Worm (Caenorhabditis elegans) whole organism, young adult: ENCODE results near the gene cnc-8.

ENCODE experiments used
- F23B12.7 ChIP-seq: sonication (generic microtip); optimal IDR thresholded peaks from 2 replicates; lab custom pipeline; 2017; ENCODE audit warnings: missing genetic modification characterization, mild to moderate bottlenecking, missing compliant biosample characterization, antibody characterized with exemption, moderate library complexity; ENCODE audit not compliant: insufficient read depth
- F39B2.1 ChIP-seq: fragments of 200-800 bp; sonication (Bioruptor generic); IDR thresholded peaks from 2 replicates; pipeline ENCODE4 v1.3.6; 2022; ENCODE audit warnings: missing genetic modification reagents, missing genetic modification characterization, missing compliant biosample characterization
- F52B5.7 ChIP-seq: sonication (generic microtip); optimal IDR thresholded peaks from 2 replicates; lab custom pipeline; 2016; ENCODE audit warnings: mild to moderate bottlenecking, missing genetic modification characterization, missing compliant biosample characterization
- akir-1 ChIP-seq: fragments of 200-800 bp; sonication (Bioruptor generic); optimal IDR thresholded peaks from 2 replicates; lab custom pipeline; 2018; ENCODE audit warnings: mild to moderate bottlenecking, missing genetic modification characterization, moderate library complexity, missing compliant biosample characterization
- aptf-2 ChIP-seq: fragments of 200-800 bp; sonication (Bioruptor generic); conservative IDR thresholded peaks from 2 replicates; pipeline ENCODE4 v1.3.6; 2022; ENCODE audit warnings: missing genetic modification reagents, missing genetic modification characterization, missing compliant biosample characterization
- ccch-3 ChIP-seq: fragments of 200-800 bp; sonication (Bioruptor generic); optimal IDR thresholded peaks from 2 replicates; lab custom pipeline; 2018; ENCODE audit warnings: mild to moderate bottlenecking, missing genetic modification characterization, missing compliant biosample characterization
- gei-17 ChIP-seq: fragments of 200-800 bp; sonication (Bioruptor generic); optimal IDR thresholded peaks from 2 replicates; lab custom pipeline; 2018; ENCODE audit warnings: mild to moderate bottlenecking, missing genetic modification characterization, missing compliant biosample characterization
- let-607 ChIP-seq, 2 experiments: fragments of 200-800 bp in 1 of 2; sonication (Bioruptor generic) in 1 of 2; sonication (generic microtip) in 1 of 2; optimal IDR thresholded peaks; 2 replicates each; lab custom pipeline; 2016 to 2018; ENCODE audit warnings: mild to moderate bottlenecking in 2 of 2, missing compliant biosample characterization in 2 of 2, missing genetic modification characterization in 2 of 2, moderate library complexity in 2 of 2, missing genotype in 1 of 2
- madf-6 ChIP-seq: fragments of 200-800 bp; sonication (Bioruptor generic); IDR thresholded peaks from 2 replicates; pipeline ENCODE4 v1.3.6; 2022; ENCODE audit warnings: missing genetic modification reagents, missing genetic modification characterization, missing compliant biosample characterization
- snpc-3.4 ChIP-seq: sonication (generic microtip); optimal IDR thresholded peaks from 2 replicates; lab custom pipeline; 2017; ENCODE audit warnings: missing genetic modification characterization, mild to moderate bottlenecking, missing compliant biosample characterization, antibody characterized with exemption, moderate library complexity, missing genotype, missing genetic modification reagents
- ztf-18 ChIP-seq: sonication (generic microtip); optimal IDR thresholded peaks from 2 replicates; lab custom pipeline; 2016; ENCODE audit warnings: missing genotype, mild to moderate bottlenecking, missing genetic modification characterization, missing compliant biosample characterization

- TF ChIP-seq F39B2.1 (GFP tag; lab: Robert Waterston, UW) (no peak), snpc-3.4 (no peak), F52B5.7 (no peak), let-607 (tag; optimal IDR thresholded peaks at IDR 0.05; lab: Kevin White, UChicago) (no peak), gei-17 (no peak), ccch-3 (no peak), akir-1 (GFP tag; lab: Kevin White, UChicago) (no peak), F23B12.7 (tag; lab: Kevin White, UChicago) (no peak), ztf-18 (tag; lab: Kevin White, UChicago) (no peak), madf-6 (GFP tag; lab: Robert Waterston, UW) (no peak), aptf-2 (GFP tag; lab: Robert Waterston, UW) (no peak)
Observed at ce11 chrX:10302430-10302829, 4.0 kb upstream of the cnc-8 start, which contains the start of gene fip-5.
